Fruit fly (Drosophila melanogaster) S2 (cell line): Measurements from ENCODE around the gene CG12310.

Experiments used
- CG8478 ChIP-seq: fragments of >200 bp; optimal IDR thresholded peaks from 2 replicates; lab custom pipeline; 2018
- CTCF ChIP-seq, 2 experiments: fragments of >200 bp; optimal IDR thresholded peaks; 2 replicates each; lab custom pipeline; 2018

The CG12310 gene

dm6 chr3L:15007271-15007948 is 43.2 kb downstream of the CG12310 start:
- TF ChIP-seq CG8478 (lab: Kevin White, UChicago) (no peak), CTCF (optimal IDR thresholded peaks at IDR 0.05; lab: Kevin White, UChicago) (no peak)

DNA sequence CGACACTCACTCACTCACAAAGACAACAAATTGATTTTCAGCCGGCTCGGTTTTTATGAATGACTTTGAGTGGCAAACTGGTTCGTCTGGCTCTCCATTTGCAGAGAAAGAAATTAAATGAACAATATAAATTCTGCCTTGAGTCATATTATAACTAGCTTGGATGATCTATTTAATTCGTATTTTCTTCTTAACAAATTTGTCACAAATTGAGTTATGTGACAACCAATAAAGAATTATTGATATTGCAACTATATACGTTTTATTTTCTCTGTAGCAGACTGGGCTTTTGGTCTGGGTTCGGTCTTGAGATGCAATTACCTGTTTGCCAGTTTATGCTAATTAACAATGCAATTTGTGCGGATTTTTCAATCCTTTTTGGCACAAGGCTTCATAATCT is 43.8 kb downstream of the CG12310 start:
- TF ChIP-seq CG8478 (lab: Kevin White, UChicago) (no peak), CTCF (optimal IDR thresholded peaks at IDR 0.05; lab: Kevin White, UChicago) (no peak)

- no peak for TF ChIP-seq CG8478 (lab: Kevin White, UChicago)
- TF ChIP-seq CTCF (optimal IDR thresholded peaks at IDR 0.05; lab: Kevin White, UChicago) = no peak
Measured at dm6 chr3L:15005774-15006173, 44.8 kb downstream of the CG12310 start.

DNA sequence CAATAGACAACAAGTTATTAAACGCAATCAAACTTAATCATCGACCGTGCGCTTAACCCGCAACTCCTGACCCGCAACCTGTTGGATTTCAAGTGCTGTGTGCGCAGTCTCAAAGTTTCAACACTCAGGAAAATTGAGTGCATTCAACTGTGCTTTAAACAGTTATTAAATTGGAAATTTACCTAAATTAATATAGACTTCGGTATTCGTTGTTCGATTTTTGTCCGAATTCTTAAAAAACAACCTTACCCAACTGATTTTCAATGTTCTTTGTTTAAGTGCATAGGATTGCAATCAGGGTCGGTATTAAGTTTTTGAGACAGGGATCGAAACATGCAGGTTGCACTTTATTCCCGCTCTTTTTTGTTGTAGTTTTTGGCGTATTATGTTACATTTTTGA is 45.5 kb downstream of the CG12310 start:
- TF ChIP-seq CTCF (optimal IDR thresholded peaks at IDR 0.05; lab: Kevin White, UChicago) (no peak), CG8478 (lab: Kevin White, UChicago) (no peak)
